Worm (Caenorhabditis elegans) whole organism, late embryonic: Measurements from ENCODE around the gene otpl-1.

Experiments used
- ama-1 ChIP-seq: fragments of 150-350 bp; optimal IDR thresholded peaks from 2 replicates; lab custom pipeline; 2014
- pha-4 ChIP-seq: fragments of 150-350 bp; optimal IDR thresholded peaks from 2 replicates; lab custom pipeline; 2018; ENCODE audit warnings: missing biosample characterization, missing genetic modification reagents, missing genetic modification characterization
- unc-55 ChIP-seq: sonication (generic microtip); optimal IDR thresholded peaks from 2 replicates; lab custom pipeline; 2017; ENCODE audit warnings: missing biosample characterization, missing genetic modification reagents, missing genetic modification characterization

DNA sequence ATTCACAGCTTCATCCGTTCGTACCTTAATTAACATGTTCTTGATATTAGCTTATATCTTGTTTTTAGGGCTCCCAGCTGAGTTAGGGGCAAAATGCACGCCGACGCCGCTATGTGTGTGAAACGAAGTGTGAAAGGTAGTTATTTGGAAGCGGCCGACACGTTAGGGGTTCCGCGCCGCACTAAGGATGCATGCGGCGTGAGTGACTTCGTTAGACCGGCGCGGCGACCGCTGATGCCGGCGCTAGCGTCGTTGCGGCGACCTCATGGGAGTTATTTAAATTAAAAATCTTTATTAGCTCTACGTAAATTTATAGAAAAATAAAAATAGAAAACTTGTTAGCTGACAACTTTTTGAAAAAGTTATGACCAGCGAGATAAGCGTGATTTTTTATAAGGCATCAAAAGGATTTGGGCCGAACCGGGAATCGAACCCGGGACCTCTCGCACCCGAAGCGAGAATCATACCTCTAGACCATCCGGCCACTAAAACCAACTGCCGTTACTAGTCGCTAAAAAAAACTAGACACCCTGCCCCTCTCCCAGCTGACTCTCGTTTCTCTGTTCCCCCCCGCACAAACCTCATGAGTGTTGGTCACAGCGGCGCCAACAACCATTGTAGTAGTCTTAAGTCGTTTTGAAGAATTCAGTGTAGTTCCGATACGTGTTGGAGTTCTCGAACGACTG is 16.9 kb upstream of the otpl-1 start:
- TF ChIP-seq pha-4 (no peak), ama-1 (no peak), unc-55 (GFP tag; lab: Kevin White, UChicago) (no peak)
